Worm (Caenorhabditis elegans) whole organism, L4/young adult: ENCODE data around the gene lact-3.

ENCODE experiments used
- W03F9.2 ChIP-seq: fragments of 150-350 bp; optimal IDR thresholded peaks from 2 replicates; lab custom pipeline; 2014; ENCODE audit warnings: missing biosample characterization, missing genetic modification characterization
- dao-5 ChIP-seq: sonication (generic microtip); optimal IDR thresholded peaks from 2 replicates; lab custom pipeline; 2016; ENCODE audit warnings: missing genotype, missing genetic modification characterization, moderate library complexity, missing compliant biosample characterization

- no peak for TF ChIP-seq W03F9.2
- no peak for TF ChIP-seq dao-5
Observed at ce11 chrII:10643403-10643802, 14.1 kb downstream of the lact-3 start, which contains the start of gene M28.4.
